Worm (Caenorhabditis elegans) whole organism, young adult: ENCODE measurements around the gene C34B4.2.
"Not testable (repeated sequence)": the region's sequence is repeated elsewhere in the genome, so short reads cannot be mapped to it uniquely, and the experiment has no call there.

Source experiments
- attf-5 ChIP-seq: fragments of 200-800 bp; sonication (Bioruptor generic); optimal IDR thresholded peaks from 2 replicates; lab custom pipeline; 2018; ENCODE audit warnings: mild to moderate bottlenecking, missing genetic modification characterization, missing compliant biosample characterization
- snpc-4 ChIP-seq, 5 experiments: fragments of 150-350 bp in 1 of 5; sonication (generic microtip) in 4 of 5; optimal IDR thresholded peaks; 2 replicates each; lab custom pipeline; 2014 to 2018; ENCODE audit warnings: missing genetic modification characterization in 5 of 5, missing biosample characterization in 3 of 5, antibody characterized with exemption in 2 of 5, mild to moderate bottlenecking in 2 of 5, missing compliant biosample characterization in 2 of 5, missing genotype in 2 of 5, moderate library complexity in 2 of 5, missing genetic modification reagents in 1 of 5
- ztf-3 ChIP-seq: fragments of 200-800 bp; sonication (Bioruptor generic); optimal IDR thresholded peaks from 2 replicates; lab custom pipeline; 2018; ENCODE audit warnings: mild to moderate bottlenecking, missing genetic modification characterization, missing compliant biosample characterization

DNA sequence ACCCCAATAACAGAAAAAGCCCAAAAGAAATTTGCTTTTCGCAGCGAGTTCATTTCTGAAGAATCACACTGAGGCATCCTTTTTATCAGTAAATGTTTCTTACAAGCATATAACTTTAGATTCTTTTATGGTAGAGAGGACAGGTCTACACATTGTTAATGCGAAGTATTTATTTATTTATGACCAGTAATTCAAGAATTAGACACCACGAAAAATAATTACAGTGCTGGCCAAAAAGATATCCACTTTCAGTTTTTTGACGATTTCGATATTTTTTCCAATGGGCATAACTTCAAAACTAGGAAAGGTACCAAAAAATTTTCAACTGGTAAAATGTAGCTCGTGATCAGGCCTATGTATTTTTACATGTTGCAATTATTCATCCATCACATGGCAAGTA lies 51.9 kb downstream of the C34B4.2 start, which contains the start of gene clec-225:
- not testable (repeated sequence) for TF ChIP-seq attf-5 (GFP tag; lab: Kevin White, UChicago); ztf-3 (GFP tag; lab: Kevin White, UChicago); snpc-4 (GFP tag; optimal IDR thresholded peaks at IDR 0.05; lab: Kevin White, UChicago); snpc-4 (tag; optimal IDR thresholded peaks at IDR 0.05; lab: Kevin White, UChicago)
